Fruit fly (Drosophila melanogaster) Kc167 (cell line): ENCODE results near the gene Alp12.

Experiments
- insv ChIP-seq: fragments of >200 bp; optimal IDR thresholded peaks from 3 replicates; lab custom pipeline; 2018; ENCODE audit warnings: missing external identifiers
- psq ChIP-seq: fragments of >200 bp; optimal IDR thresholded peaks from 2 replicates; lab custom pipeline; 2017; ENCODE audit warnings: missing external identifiers

dm6 chr2L:19406419-19406818 is 17.4 kb upstream of the Alp12 start:
- TF ChIP-seq psq (lab: Kevin White, UChicago) = no peak
- no peak for TF ChIP-seq insv (lab: Kevin White, UChicago)
